Worm (Caenorhabditis elegans) whole organism, late embryonic: ENCODE data around the gene wago-10.

ENCODE experiments used
- C08G9.2 ChIP-seq: sonication (generic microtip); optimal IDR thresholded peaks from 2 replicates; lab custom pipeline; 2016; ENCODE audit warnings: mild to moderate bottlenecking, missing genetic modification characterization, moderate library complexity, missing compliant biosample characterization
- F13H6.1 ChIP-seq: sonication (generic microtip); optimal IDR thresholded peaks from 2 replicates; lab custom pipeline; 2016; ENCODE audit warnings: missing genetic modification characterization, missing compliant biosample characterization
- T23F11.4 ChIP-seq: fragments of 200-800 bp; sonication (Bioruptor generic); optimal IDR thresholded peaks from 2 replicates; lab custom pipeline; 2018; ENCODE audit warnings: mild to moderate bottlenecking, missing genetic modification characterization, missing compliant biosample characterization
- Y22D7AL.16 ChIP-seq: sonication (generic microtip); optimal IDR thresholded peaks from 2 replicates; lab custom pipeline; 2016; ENCODE audit warnings: missing genetic modification characterization, missing compliant biosample characterization
- ahr-1 ChIP-seq: sonication (generic microtip); optimal IDR thresholded peaks from 2 replicates; lab custom pipeline; 2016; ENCODE audit warnings: missing genetic modification characterization, missing compliant biosample characterization
- ama-1 ChIP-seq: fragments of 150-350 bp; optimal IDR thresholded peaks from 2 replicates; lab custom pipeline; 2014
- ceh-19 ChIP-seq: fragments of 200-800 bp; sonication (Bioruptor generic); optimal IDR thresholded peaks from 2 replicates; lab custom pipeline; 2018; ENCODE audit warnings: mild to moderate bottlenecking, missing genetic modification characterization, missing compliant biosample characterization
- ceh-2 ChIP-seq: sonication (generic microtip); optimal IDR thresholded peaks from 2 replicates; lab custom pipeline; 2016; ENCODE audit warnings: missing genotype, missing genetic modification characterization, missing compliant biosample characterization
- ceh-30 ChIP-seq: fragments of 150-350 bp; optimal IDR thresholded peaks from 2 replicates; lab custom pipeline; 2014; ENCODE audit warnings: missing biosample characterization, missing genetic modification characterization
- ceh-31 ChIP-seq: sonication (generic microtip); optimal IDR thresholded peaks from 2 replicates; lab custom pipeline; 2016; ENCODE audit warnings: missing genetic modification characterization, missing compliant biosample characterization
- ceh-34 ChIP-seq: sonication (generic microtip); optimal IDR thresholded peaks from 2 replicates; lab custom pipeline; 2016; ENCODE audit warnings: mild to moderate bottlenecking, missing genetic modification characterization, missing compliant biosample characterization
- ceh-45 ChIP-seq: fragments of 200-800 bp; sonication (Bioruptor generic); IDR thresholded peaks from 2 replicates; pipeline ENCODE4 v1.3.6; 2022; ENCODE audit warnings: missing genetic modification reagents, missing genetic modification characterization, missing compliant biosample characterization
- ceh-6 ChIP-seq: fragments of 200-800 bp; sonication (Bioruptor generic); optimal IDR thresholded peaks from 2 replicates; lab custom pipeline; 2018; ENCODE audit warnings: mild to moderate bottlenecking, missing genetic modification characterization, missing compliant biosample characterization
- che-1 ChIP-seq: sonication (generic microtip); optimal IDR thresholded peaks from 2 replicates; lab custom pipeline; 2016; ENCODE audit warnings: mild to moderate bottlenecking, missing genetic modification characterization, missing compliant biosample characterization
- dmd-4 ChIP-seq: sonication (generic microtip); optimal IDR thresholded peaks from 2 replicates; lab custom pipeline; 2016; ENCODE audit warnings: borderline replicate concordance, missing genetic modification characterization, missing compliant biosample characterization
- elt-2 ChIP-seq: sonication (generic microtip); optimal IDR thresholded peaks from 2 replicates; lab custom pipeline; 2016; ENCODE audit warnings: missing genetic modification reagents, missing genetic modification characterization, missing compliant biosample characterization
- eyg-1 ChIP-seq: sonication (generic microtip); optimal IDR thresholded peaks from 2 replicates; lab custom pipeline; 2016; ENCODE audit warnings: missing genotype, missing genetic modification characterization, missing compliant biosample characterization
- fax-1 ChIP-seq: sonication (generic microtip); optimal IDR thresholded peaks from 2 replicates; lab custom pipeline; 2016; ENCODE audit warnings: missing genotype, missing genetic modification characterization, missing compliant biosample characterization
- fkh-10 ChIP-seq: fragments of 150-350 bp; optimal IDR thresholded peaks from 2 replicates; lab custom pipeline; 2014; ENCODE audit warnings: missing biosample characterization, missing genetic modification reagents, missing genetic modification characterization
- hlh-15 ChIP-seq: sonication (generic microtip); optimal IDR thresholded peaks from 2 replicates; lab custom pipeline; 2016; ENCODE audit warnings: missing genetic modification characterization, missing compliant biosample characterization
- hlh-6 ChIP-seq: sonication (generic microtip); optimal IDR thresholded peaks from 2 replicates; lab custom pipeline; 2016; ENCODE audit warnings: missing genotype, missing genetic modification characterization, missing compliant biosample characterization
- hlh-8 ChIP-seq: sonication (generic microtip); optimal IDR thresholded peaks from 2 replicates; lab custom pipeline; 2016; ENCODE audit warnings: missing genotype, missing genetic modification characterization, missing compliant biosample characterization
- lin-11 ChIP-seq: fragments of 200-800 bp; sonication (Bioruptor generic); optimal IDR thresholded peaks from 2 replicates; lab custom pipeline; 2018; ENCODE audit warnings: mild to moderate bottlenecking, missing genetic modification characterization, missing compliant biosample characterization
- mec-3 ChIP-seq: sonication (generic microtip); optimal IDR thresholded peaks from 2 replicates; lab custom pipeline; 2016; ENCODE audit warnings: borderline replicate concordance, missing genetic modification characterization, missing compliant biosample characterization
- nfya-1 ChIP-seq: sonication (generic microtip); optimal IDR thresholded peaks from 2 replicates; lab custom pipeline; 2017; ENCODE audit warnings: missing genetic modification characterization, mild to moderate bottlenecking, missing compliant biosample characterization, antibody characterized with exemption, moderate library complexity
- odd-2 ChIP-seq: sonication (generic microtip); optimal IDR thresholded peaks from 2 replicates; lab custom pipeline; 2017; ENCODE audit warnings: antibody characterized with exemption, mild to moderate bottlenecking, missing genetic modification characterization, missing compliant biosample characterization
- pat-9 ChIP-seq: fragments of 200-800 bp; sonication (Bioruptor generic); optimal IDR thresholded peaks from 2 replicates; lab custom pipeline; 2018; ENCODE audit warnings: mild to moderate bottlenecking, missing genetic modification characterization, moderate library complexity, missing compliant biosample characterization
- pha-2 ChIP-seq: sonication (generic microtip); optimal IDR thresholded peaks from 2 replicates; lab custom pipeline; 2017; ENCODE audit warnings: mild to moderate bottlenecking, missing genetic modification characterization, missing compliant biosample characterization
- pha-4 ChIP-seq: fragments of 150-350 bp; optimal IDR thresholded peaks from 2 replicates; lab custom pipeline; 2018; ENCODE audit warnings: missing biosample characterization, missing genetic modification reagents, missing genetic modification characterization
- pqm-1 ChIP-seq: sonication (generic microtip); optimal IDR thresholded peaks from 2 replicates; lab custom pipeline; 2016; ENCODE audit warnings: missing genetic modification characterization, missing compliant biosample characterization
- ref-2 ChIP-seq: sonication (generic microtip); optimal IDR thresholded peaks from 2 replicates; lab custom pipeline; 2016; ENCODE audit warnings: missing genetic modification characterization, missing compliant biosample characterization
- sox-2 ChIP-seq: fragments of 200-800 bp; sonication (Bioruptor generic); IDR thresholded peaks from 2 replicates; pipeline ENCODE4 v1.3.6; 2022; ENCODE audit warnings: missing genetic modification reagents, missing genetic modification characterization, missing compliant biosample characterization
- sox-4 ChIP-seq: sonication (generic microtip); optimal IDR thresholded peaks from 2 replicates; lab custom pipeline; 2017; ENCODE audit warnings: mild to moderate bottlenecking, missing genetic modification characterization, inconsistent platforms, missing compliant biosample characterization
- syd-9 ChIP-seq: sonication (generic microtip); optimal IDR thresholded peaks from 2 replicates; lab custom pipeline; 2016; ENCODE audit warnings: mild to moderate bottlenecking, missing genetic modification characterization, moderate library complexity, missing compliant biosample characterization
- tbx-2 ChIP-seq: sonication (generic microtip); optimal IDR thresholded peaks from 2 replicates; lab custom pipeline; 2016; ENCODE audit warnings: missing genetic modification characterization, missing compliant biosample characterization
- tbx-7 ChIP-seq: sonication (generic microtip); optimal IDR thresholded peaks from 2 replicates; lab custom pipeline; 2016; ENCODE audit warnings: missing genotype, missing genetic modification characterization, missing compliant biosample characterization
- ttx-3 ChIP-seq: sonication (generic microtip); optimal IDR thresholded peaks from 2 replicates; lab custom pipeline; 2016; ENCODE audit warnings: missing genetic modification reagents, missing genetic modification characterization, missing compliant biosample characterization
- unc-3 ChIP-seq, 2 experiments: fragments of 200-800 bp in 1 of 2; sonication (Bioruptor generic) in 1 of 2; sonication (generic microtip) in 1 of 2; conservative IDR thresholded peaks in 1 of 2; optimal IDR thresholded peaks in 1 of 2; 2 replicates each; pipeline versions ENCODE4 v1.3.6 to Lab custom; 2016 to 2022; ENCODE audit warnings: missing compliant biosample characterization in 2 of 2, missing genetic modification characterization in 2 of 2, missing genetic modification reagents in 1 of 2
- unc-55 ChIP-seq: sonication (generic microtip); optimal IDR thresholded peaks from 2 replicates; lab custom pipeline; 2017; ENCODE audit warnings: missing biosample characterization, missing genetic modification reagents, missing genetic modification characterization

Gene wago-10

ce11 chrV:350822-351221 is 7.6 kb downstream of the wago-10 start:
- no peak for TF ChIP-seq hlh-8 (tag; lab: Kevin White, UChicago)
- peak; percentile 72 for TF ChIP-seq nfya-1

ce11 chrV:351787-352186 is 8.6 kb downstream of the wago-10 start:
- no peak for TF ChIP-seq ceh-34 (tag; lab: Kevin White, UChicago)
- no peak for TF ChIP-seq pqm-1 (tag; lab: Kevin White, UChicago)
- TF ChIP-seq hlh-8 (tag; lab: Kevin White, UChicago): no peak
- no peak for TF ChIP-seq elt-2 (tag; lab: Kevin White, UChicago)
- no peak for TF ChIP-seq ceh-30 (tag; lab: Kevin White, UChicago)
- no peak for TF ChIP-seq eyg-1 (tag; lab: Kevin White, UChicago)
- TF ChIP-seq ama-1 (lab: Kevin White, UChicago): no peak
- no peak for TF ChIP-seq ref-2 (tag; lab: Kevin White, UChicago)
- TF ChIP-seq ttx-3 (tag; lab: Kevin White, UChicago): no peak

DNA sequence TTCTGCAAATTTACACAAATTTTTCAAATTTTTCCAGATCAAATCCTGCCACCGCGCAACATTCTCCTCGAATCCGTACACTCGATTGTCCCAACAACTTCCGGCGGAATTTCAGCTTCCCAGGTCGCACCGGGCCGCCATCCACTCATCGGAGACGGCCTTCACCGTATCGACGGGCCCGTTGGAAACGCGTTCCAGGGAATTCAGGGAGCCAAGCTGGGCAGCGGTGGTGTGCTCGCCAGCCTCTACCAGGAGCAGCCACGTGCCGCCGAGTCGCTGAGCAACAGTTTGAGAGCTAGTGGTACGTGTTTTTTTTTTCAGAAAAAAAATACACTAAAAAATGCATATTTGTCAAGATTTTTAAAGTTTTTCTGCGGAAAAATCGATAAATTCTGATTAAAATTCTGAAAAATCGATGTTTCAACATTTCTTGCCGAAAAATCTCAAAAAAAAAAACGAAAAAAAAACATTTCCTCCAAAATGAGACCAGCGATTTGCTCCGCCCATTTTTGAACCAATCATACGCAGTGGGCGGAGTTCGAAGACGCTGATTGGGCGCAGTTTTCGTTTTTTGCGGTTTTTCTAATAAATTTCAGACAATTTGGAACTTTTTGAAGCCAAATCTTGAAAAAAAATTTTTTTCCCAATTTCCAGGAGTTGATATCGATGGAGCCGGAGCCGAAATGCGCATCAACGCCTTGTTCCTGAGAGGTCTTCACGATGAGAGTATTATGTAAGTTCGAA is 13.9 kb downstream of the wago-10 start:
- TF ChIP-seq nfya-1 (peak; percentile 65), ahr-1 (tag; lab: Kevin White, UChicago) (no peak), ceh-19 (GFP tag; lab: Kevin White, UChicago) (no peak), unc-3 (GFP tag; conservative IDR thresholded peaks at IDR 0.05; lab: Robert Waterston, UW) (no peak), unc-3 (tag; optimal IDR thresholded peaks at IDR 0.05; lab: Kevin White, UChicago) (no peak)

DNA sequence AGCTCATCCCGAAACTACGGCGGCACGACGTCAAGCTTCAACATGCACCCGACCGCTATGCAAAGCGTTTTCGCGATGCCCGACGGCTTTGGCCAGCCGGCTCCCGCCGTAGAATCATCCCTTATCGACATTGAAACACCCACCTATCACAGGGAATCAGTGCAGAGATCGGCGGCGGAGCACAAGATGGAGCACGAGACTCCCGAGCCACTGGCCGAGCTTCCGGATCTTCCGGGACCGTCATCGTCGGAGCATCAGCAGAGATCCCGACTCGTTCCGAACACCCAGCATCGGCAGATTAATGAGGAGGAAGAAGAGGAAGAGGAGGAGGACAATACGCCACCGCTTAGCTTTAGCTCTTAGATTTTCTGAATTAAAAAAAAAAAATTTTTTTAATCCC is 15.2 kb downstream of the wago-10 start:
- no peak for TF ChIP-seq pha-4 (tag; lab: Kevin White, UChicago)
- no peak for TF ChIP-seq tbx-2

DNA sequence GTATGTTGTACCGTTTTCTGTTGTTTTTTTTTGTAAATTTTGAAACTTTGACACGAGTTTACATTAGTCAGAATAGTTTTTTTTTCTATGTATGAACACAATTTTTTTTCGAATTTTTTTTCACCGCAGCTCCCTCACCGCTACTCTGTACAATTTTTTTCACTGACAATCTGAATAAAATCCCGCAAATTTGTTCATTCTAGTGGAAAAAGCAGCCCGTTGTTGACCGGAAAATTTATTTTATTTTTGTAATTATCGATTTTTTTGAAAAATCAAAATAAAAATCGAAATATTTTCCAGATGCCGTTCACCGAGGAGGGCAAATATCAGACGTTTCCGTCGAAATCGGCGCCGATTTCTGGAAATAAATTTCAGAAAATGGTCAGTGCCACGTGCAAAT is 16.2 kb downstream of the wago-10 start, which contains the start of gene T22H9.1:
TSS of gene T22H9.1 (plus strand) at position 301 of the 400 bp plus-strand sequence.
- TF ChIP-seq ceh-31 (tag; lab: Kevin White, UChicago): no peak
- no peak for TF ChIP-seq odd-2
- TF ChIP-seq ceh-6: no peak
- TF ChIP-seq hlh-15 (tag; lab: Kevin White, UChicago): no peak
- no peak for TF ChIP-seq pha-2 (tag; lab: Kevin White, UChicago)
- TF ChIP-seq pqm-1 (tag; lab: Kevin White, UChicago): no peak
- TF ChIP-seq mec-3 (tag; lab: Kevin White, UChicago): no peak
- TF ChIP-seq hlh-8 (tag; lab: Kevin White, UChicago): no peak
- no peak for TF ChIP-seq tbx-7 (tag; lab: Kevin White, UChicago)
- no peak for TF ChIP-seq fkh-10 (GFP tag; lab: Kevin White, UChicago)
- TF ChIP-seq T23F11.4 (GFP tag; lab: Kevin White, UChicago): no peak
- no peak for TF ChIP-seq ttx-3 (tag; lab: Kevin White, UChicago)
- no peak for TF ChIP-seq unc-55 (GFP tag; lab: Kevin White, UChicago)
- TF ChIP-seq lin-11 (tag; lab: Kevin White, UChicago): no peak
- TF ChIP-seq syd-9 (tag; lab: Kevin White, UChicago): no peak
- no peak for TF ChIP-seq ceh-45 (GFP tag; lab: Robert Waterston, UW)

- TF ChIP-seq sox-2: no peak
- TF ChIP-seq ceh-2 (tag; lab: Kevin White, UChicago): no peak
- TF ChIP-seq C08G9.2 (tag; lab: Kevin White, UChicago): no peak
- no peak for TF ChIP-seq F13H6.1
- no peak for TF ChIP-seq Y22D7AL.16 (tag; lab: Kevin White, UChicago)
- TF ChIP-seq eyg-1 (tag; lab: Kevin White, UChicago): no peak
- TF ChIP-seq ceh-31 (tag; lab: Kevin White, UChicago): no peak
- no peak for TF ChIP-seq fax-1 (tag; lab: Kevin White, UChicago)
- no peak for TF ChIP-seq sox-4
- TF ChIP-seq pqm-1 (tag; lab: Kevin White, UChicago): no peak
- no peak for TF ChIP-seq hlh-6
- TF ChIP-seq syd-9 (tag; lab: Kevin White, UChicago): no peak
- TF ChIP-seq dmd-4 (tag; lab: Kevin White, UChicago): no peak
- no peak for TF ChIP-seq ref-2 (tag; lab: Kevin White, UChicago)
- TF ChIP-seq unc-55 (GFP tag; lab: Kevin White, UChicago): no peak
- TF ChIP-seq pat-9: no peak
- no peak for TF ChIP-seq che-1 (tag; lab: Kevin White, UChicago)
- TF ChIP-seq, all 69 proteins: peak for 0
Observed at ce11 chrV:360068-360467, 16.8 kb downstream of the wago-10 start.
